Fruit fly (Drosophila melanogaster) whole organism, embryonic: Measurements from ENCODE around the gene Cp16.
A peak's percentile ranks its signal among the peaks of the same experiment; 100 is the strongest.

ENCODE experiments used
- Awh ChIP-seq: fragments of 200-800 bp; sonication (Bioruptor generic); IDR thresholded peaks from 2 replicates; pipeline ENCODE4, ENCODE4 v1.3.6; 2022; ENCODE audit warnings: missing biosample characterization, missing genetic modification characterization
- Blimp-1 ChIP-seq: fragments of 200-800 bp; sonication (Bioruptor generic); optimal IDR thresholded peaks from 3 replicates; lab custom pipeline; 2018; ENCODE audit warnings: missing biosample characterization, missing genetic modification characterization, mild to moderate bottlenecking, moderate library complexity, missing genetic modification reagents
- CG11723 ChIP-seq: fragments of 200-800 bp; sonication (Bioruptor generic); optimal IDR thresholded peaks from 2 replicates; lab custom pipeline; 2017; ENCODE audit warnings: missing biosample characterization, mild to moderate bottlenecking, missing genetic modification characterization
- CG14860 ChIP-seq: fragments of 200-800 bp; sonication (Bioruptor generic); IDR thresholded peaks from 3 replicates; pipeline ENCODE4 v1.3.6; 2022; ENCODE audit warnings: missing biosample characterization, missing genetic modification characterization; ENCODE audit not compliant: partially characterized antibody
- CG15269 ChIP-seq: fragments of 200-800 bp; sonication (Bioruptor generic); optimal IDR thresholded peaks from 2 replicates; lab custom pipeline; 2018; ENCODE audit warnings: missing biosample characterization, mild to moderate bottlenecking, missing genetic modification characterization, moderate library complexity
- CG15696 ChIP-seq: fragments of 200-800 bp; sonication (Bioruptor generic); optimal IDR thresholded peaks from 2 replicates; lab custom pipeline; 2019; ENCODE audit warnings: missing biosample characterization, mild to moderate bottlenecking, missing genetic modification characterization, moderate library complexity
- CG2116 ChIP-seq: fragments of 200-800 bp; sonication (Bioruptor generic); optimal IDR thresholded peaks from 3 replicates; lab custom pipeline; 2018; ENCODE audit warnings: missing biosample characterization, mild to moderate bottlenecking, missing genetic modification characterization
- CG2712 ChIP-seq: fragments of 200-800 bp; optimal IDR thresholded peaks from 3 replicates; lab custom pipeline; 2019; ENCODE audit warnings: missing biosample characterization, mild to moderate bottlenecking, missing genetic modification characterization, moderate library complexity
- CG34224 ChIP-seq: fragments of 200-800 bp; sonication (Bioruptor generic); IDR thresholded peaks from 3 replicates; pipeline ENCODE4 v1.3.6; 2022; ENCODE audit warnings: missing biosample characterization, missing genetic modification characterization; ENCODE audit not compliant: partially characterized antibody
- CG43689 ChIP-seq: fragments of 200-800 bp; sonication (Bioruptor generic); IDR thresholded peaks from 2 replicates; pipeline ENCODE4 v1.3.6; 2022; ENCODE audit warnings: missing biosample characterization, missing genetic modification characterization
- CG9727 ChIP-seq: fragments of 200-800 bp; sonication (Bioruptor generic); optimal IDR thresholded peaks from 3 replicates; lab custom pipeline; 2017; ENCODE audit warnings: missing biosample characterization, mild to moderate bottlenecking, missing genetic modification characterization
- CoRest ChIP-seq: fragments of 200-800 bp; sonication (Bioruptor generic); optimal IDR thresholded peaks from 3 replicates; lab custom pipeline; 2018; ENCODE audit warnings: missing biosample characterization, mild to moderate bottlenecking, missing genetic modification characterization, moderate library complexity
- D19A ChIP-seq: fragments of 200-800 bp; optimal IDR thresholded peaks from 3 replicates; lab custom pipeline; 2019; ENCODE audit warnings: missing biosample characterization, mild to moderate bottlenecking, missing genetic modification characterization, moderate library complexity
- Dfd ChIP-seq, 2 experiments: fragments of >200 bp; optimal IDR thresholded peaks; 2 replicates each; lab custom pipeline; 2017; ENCODE audit warnings: missing biosample characterization in 2 of 2, missing genetic modification characterization in 2 of 2
- Dref ChIP-seq: fragments of 200-800 bp; sonication (Bioruptor generic); IDR thresholded peaks from 2 replicates; pipeline ENCODE4 v1.3.6; 2022; ENCODE audit warnings: missing biosample characterization, missing genetic modification characterization
- E2f2 ChIP-seq: fragments of 200-800 bp; sonication (Bioruptor generic); IDR thresholded peaks from 2 replicates; pipeline ENCODE4 v1.3.6; 2022; ENCODE audit warnings: missing biosample characterization, missing genetic modification characterization
- HmgZ ChIP-seq: fragments of 200-800 bp; sonication (Bioruptor generic); optimal IDR thresholded peaks from 2 replicates; lab custom pipeline; 2018; ENCODE audit warnings: missing biosample characterization, mild to moderate bottlenecking, missing genetic modification characterization
- Hmr ChIP-seq: fragments of 200-800 bp; sonication (Bioruptor generic); optimal IDR thresholded peaks from 3 replicates; lab custom pipeline; 2017; ENCODE audit warnings: mild to moderate bottlenecking, missing biosample characterization, missing genetic modification reagents, missing genetic modification characterization
- Med ChIP-seq: fragments of 200-800 bp; sonication (Bioruptor generic); peaks from one replicate; lab custom pipeline; 2016; ENCODE audit warnings: missing biosample characterization, missing genetic modification characterization, mild to moderate bottlenecking, inconsistent platforms, moderate library complexity
- Nf-YA ChIP-seq: fragments of 200-800 bp; sonication (Bioruptor generic); IDR thresholded peaks from 2 replicates; pipeline ENCODE4 v1.3.6; 2022; ENCODE audit warnings: missing biosample characterization, missing genetic modification characterization
- Nf-YC ChIP-seq: fragments of 200-800 bp; optimal IDR thresholded peaks from 3 replicates; lab custom pipeline; 2019; ENCODE audit warnings: missing biosample characterization, mild to moderate bottlenecking, missing genetic modification characterization, moderate library complexity
- Sry-β ChIP-seq: fragments of 200-800 bp; sonication (Bioruptor generic); optimal IDR thresholded peaks from 2 replicates; lab custom pipeline; 2018; ENCODE audit warnings: missing biosample characterization, mild to moderate bottlenecking, missing genetic modification characterization, moderate library complexity
- Sry-δ ChIP-seq: fragments of 200-800 bp; sonication (Bioruptor generic); optimal IDR thresholded peaks from 2 replicates; lab custom pipeline; 2016; ENCODE audit warnings: missing biosample characterization, missing genetic modification characterization
- Stat92E ChIP-seq, 3 experiments: fragments of >200 bp in 2 of 3; fragments of 200-800 bp in 1 of 3; sonication (Bioruptor generic) in 1 of 3; optimal IDR thresholded peaks; 2 replicates each; lab custom pipeline; 2017 to 2019; ENCODE audit warnings: missing biosample characterization in 3 of 3, missing genetic modification characterization in 3 of 3, mild to moderate bottlenecking in 1 of 3, moderate library complexity in 1 of 3
- bbx ChIP-seq: fragments of 200-800 bp; sonication (Bioruptor generic); IDR thresholded peaks from 2 replicates; pipeline ENCODE4 v1.3.6; 2022; ENCODE audit warnings: missing biosample characterization, missing genetic modification characterization; ENCODE audit not compliant: partially characterized antibody
- bcd ChIP-seq: fragments of 200-800 bp; sonication (Bioruptor generic); optimal IDR thresholded peaks from 2 replicates; lab custom pipeline; 2017; ENCODE audit warnings: missing biosample characterization, mild to moderate bottlenecking, missing genetic modification characterization
- cas ChIP-seq: fragments of 200-800 bp; sonication (Bioruptor generic); IDR thresholded peaks from 2 replicates; pipeline ENCODE4 v1.3.6; 2022; ENCODE audit warnings: missing biosample characterization, missing genetic modification characterization
- crc ChIP-seq: fragments of 200-800 bp; sonication (Bioruptor generic); optimal IDR thresholded peaks from 2 replicates; lab custom pipeline; 2016; ENCODE audit warnings: missing biosample characterization, missing genetic modification characterization
- cwo ChIP-seq: fragments of 200-800 bp; sonication (Bioruptor generic); optimal IDR thresholded peaks from 3 replicates; lab custom pipeline; 2017; ENCODE audit warnings: missing biosample characterization, missing genetic modification characterization, mild to moderate bottlenecking, moderate library complexity, missing genetic modification reagents
- dimm ChIP-seq: fragments of 200-800 bp; sonication (Bioruptor generic); IDR thresholded peaks from 2 replicates; pipeline ENCODE4 v1.3.6; 2022; ENCODE audit warnings: missing biosample characterization, missing genetic modification characterization
- gce ChIP-seq: fragments of 200-800 bp; sonication (Bioruptor generic); IDR thresholded peaks from 3 replicates; pipeline ENCODE4 v1.3.6; 2022; ENCODE audit warnings: missing biosample characterization, missing genetic modification characterization
- gro ChIP-seq: fragments of 200-800 bp; sonication (Bioruptor generic); optimal IDR thresholded peaks from 2 replicates; lab custom pipeline; 2016; ENCODE audit warnings: missing biosample characterization, missing genetic modification characterization
- h ChIP-seq: fragments of >200 bp; optimal IDR thresholded peaks from 2 replicates; lab custom pipeline; 2017
- knrl ChIP-seq: fragments of 200-800 bp; sonication (Bioruptor generic); IDR thresholded peaks from 3 replicates; pipeline ENCODE4 v1.3.6; 2022; ENCODE audit warnings: missing biosample characterization, missing genetic modification characterization; ENCODE audit not compliant: partially characterized antibody
- mirr ChIP-seq: fragments of 200-800 bp; sonication (Bioruptor generic); optimal IDR thresholded peaks from 3 replicates; lab custom pipeline; 2018; ENCODE audit warnings: missing biosample characterization, mild to moderate bottlenecking, missing genetic modification characterization
- nerfin-2 ChIP-seq: fragments of 200-800 bp; sonication (Bioruptor generic); IDR thresholded peaks from 2 replicates; pipeline ENCODE4 v1.3.6; 2022; ENCODE audit warnings: missing biosample characterization, missing genetic modification characterization; ENCODE audit not compliant: partially characterized antibody
- onecut ChIP-seq: fragments of 200-800 bp; sonication (Bioruptor generic); IDR thresholded peaks from 2 replicates; pipeline ENCODE4 v1.3.6; 2022; ENCODE audit warnings: missing biosample characterization, missing genetic modification characterization
- pb ChIP-seq: fragments of 200-800 bp; sonication (Bioruptor generic); optimal IDR thresholded peaks from 3 replicates; lab custom pipeline; 2016; ENCODE audit warnings: missing biosample characterization, missing genetic modification characterization
- phol ChIP-seq: fragments of 200-800 bp; sonication (Bioruptor generic); optimal IDR thresholded peaks from 3 replicates; lab custom pipeline; 2018; ENCODE audit warnings: missing biosample characterization, mild to moderate bottlenecking, missing genetic modification characterization, moderate library complexity
- prd ChIP-seq, 3 experiments: fragments of >200 bp in 2 of 3; fragments of 200-800 bp in 1 of 3; sonication (Bioruptor generic) in 1 of 3; optimal IDR thresholded peaks in 2 of 3; IDR thresholded peaks in 1 of 3; 2 replicates in 2 of 3; 3 replicates in 1 of 3; pipeline versions ENCODE4 v1.3.6 to Lab custom; 2017 to 2022; ENCODE audit warnings: missing biosample characterization in 1 of 3, missing genetic modification characterization in 1 of 3
- row ChIP-seq: fragments of 200-800 bp; sonication (Bioruptor generic); IDR thresholded peaks from 3 replicates; pipeline ENCODE4 v1.3.6; 2022; ENCODE audit warnings: missing biosample characterization, missing genetic modification characterization
- salm ChIP-seq: fragments of 200-800 bp; sonication (Bioruptor generic); optimal IDR thresholded peaks from 2 replicates; lab custom pipeline; 2018; ENCODE audit warnings: missing biosample characterization, mild to moderate bottlenecking, missing genetic modification characterization
- sna ChIP-seq: fragments of 200-800 bp; sonication (Bioruptor generic); IDR thresholded peaks from 2 replicates; pipeline ENCODE4 v1.3.6; 2022; ENCODE audit warnings: missing biosample characterization, missing genetic modification characterization; ENCODE audit not compliant: partially characterized antibody
- stwl ChIP-seq: fragments of 200-800 bp; sonication (Bioruptor generic); optimal IDR thresholded peaks from 3 replicates; lab custom pipeline; 2018; ENCODE audit warnings: missing biosample characterization, mild to moderate bottlenecking, missing genetic modification characterization, moderate library complexity
- tll ChIP-seq, 2 experiments: fragments of 200-800 bp in 1 of 2; fragments of >200 bp in 1 of 2; sonication (Bioruptor generic) in 1 of 2; optimal IDR thresholded peaks; 2 replicates each; lab custom pipeline; 2017 to 2019; ENCODE audit warnings: missing biosample characterization in 2 of 2, missing genetic modification characterization in 2 of 2, mild to moderate bottlenecking in 1 of 2, moderate library complexity in 1 of 2
- tna ChIP-seq: fragments of 200-800 bp; sonication (Bioruptor generic); IDR thresholded peaks from 2 replicates; pipeline ENCODE4 v1.3.6; 2022; ENCODE audit warnings: missing biosample characterization, missing genetic modification characterization; ENCODE audit not compliant: partially characterized antibody
- trem ChIP-seq: fragments of 200-800 bp; optimal IDR thresholded peaks from 3 replicates; lab custom pipeline; 2019; ENCODE audit warnings: missing biosample characterization, mild to moderate bottlenecking, missing genetic modification characterization, moderate library complexity
- ttk ChIP-seq: fragments of 200-800 bp; sonication (Bioruptor generic); IDR thresholded peaks from 2 replicates; pipeline ENCODE4 v2.1.2; 2022; ENCODE audit warnings: missing biosample characterization, missing genetic modification characterization
- unpg ChIP-seq: fragments of 200-800 bp; sonication (Bioruptor generic); optimal IDR thresholded peaks from 3 replicates; lab custom pipeline; 2018; ENCODE audit warnings: missing biosample characterization, mild to moderate bottlenecking, missing genetic modification characterization, moderate library complexity

Gene Cp16

dm6 chr3L:8718602-8719001 is 13.1 kb upstream of the Cp16 start (continued):
- TF ChIP-seq knrl (GFP tag; lab: Robert Waterston, UW) (peak; percentile 77), CG11723 (GFP tag; lab: Kevin White, UChicago) (no peak), Sry-δ (GFP tag; lab: Kevin White, UChicago) (peak; percentile 66), Nf-YC (peak; percentile 9), row (GFP tag; lab: Robert Waterston, UW) (no peak), CG9727 (GFP tag; lab: Kevin White, UChicago) (no peak), CG2116 (GFP tag; lab: Kevin White, UChicago) (peak; percentile 87), crc (GFP tag; lab: Kevin White, UChicago) (no peak), E2f2 (GFP tag; lab: Robert Waterston, UW) (peak; percentile 98), Dfd (GFP tag; optimal IDR thresholded peaks at IDR 0.05; lab: Kevin White, UChicago) (no peak), sna (GFP tag; lab: Robert Waterston, UW) (peak; percentile 50; the same call in 1 of the 2 replicates), Hmr (GFP tag; lab: Kevin White, UChicago) (peak; percentile 21), unpg (GFP tag; lab: Kevin White, UChicago) (no peak), pb (GFP tag; lab: Kevin White, UChicago) (no peak), bcd (GFP tag; lab: Kevin White, UChicago) (peak; percentile 7), Awh (GFP tag; lab: Robert Waterston, UW) (no peak), tna (peak; percentile 35; the same call in 1 of the 2 replicates), cas (GFP tag; lab: Robert Waterston, UW) (no peak), CG43689 (GFP tag; lab: Robert Waterston, UW) (no peak), nerfin-2 (GFP tag; lab: Robert Waterston, UW) (peak; percentile 61), stwl (peak; percentile 90), trem (peak; percentile 74), Blimp-1 (GFP tag; lab: Kevin White, UChicago) (peak; percentile 11), Nf-YA (no peak), CG34224 (peak; percentile 78), Stat92E (GFP tag; optimal IDR thresholded peaks at IDR 0.05; lab: Kevin White, UChicago) (peak in 1 of 3 experiments; percentile 43), Sry-β (no peak), CG15696 (peak; percentile 7), CG2712 (peak; percentile 43), CoRest (tag; lab: Kevin White, UChicago) (peak; percentile 8), CG15269 (peak; percentile 20), h (no peak), gro (peak; percentile 41), mirr (GFP tag; lab: Kevin White, UChicago) (no peak), salm (no peak), bbx (GFP tag; lab: Robert Waterston, UW) (peak; percentile 82), prd (optimal IDR thresholded peaks at IDR 0.05; lab: Kevin White, UChicago) (no peak), prd (GFP tag; IDR thresholded peaks at IDR 0.05; lab: Robert Waterston, UW) (no peak), tll (GFP tag; optimal IDR thresholded peaks at IDR 0.05; lab: Kevin White, UChicago) (no peak), onecut (GFP tag; lab: Robert Waterston, UW) (no peak), phol (tag; lab: Kevin White, UChicago) (peak; percentile 46), dimm (GFP tag; lab: Robert Waterston, UW) (no peak), D19A (tag; lab: Kevin White, UChicago) (no peak), CG14860 (GFP tag; lab: Robert Waterston, UW) (peak; percentile 51; the same call in 1 of the 3 replicates), ttk (GFP tag; lab: Robert Waterston, UW) (no peak), Med (GFP tag; lab: Kevin White, UChicago) (peak; percentile 78), gce (no peak), HmgZ (peak; percentile 51), cwo (GFP tag; lab: Kevin White, UChicago) (no peak), Dref (GFP tag; lab: Robert Waterston, UW) (peak; percentile 91)
